Worm (Caenorhabditis elegans): ENCODE data around the gene mltn-3.

The mltn-3 gene

ce11 chrII:13916040-13916439, at the start of gene mltn-3:
Gene mltn-3, plus strand, starts transcription at chrII:13916340.
- TF ChIP-seq unc-130 (GFP tag; optimal IDR thresholded peaks at IDR 0.05) = no peak
- TF ChIP-seq dpl-1 (GFP tag; optimal IDR thresholded peaks at IDR 0.05) = no peak
- TF ChIP-seq T20F7.1 (GFP tag; optimal IDR thresholded peaks at IDR 0.05) = no peak
- no peak for TF ChIP-seq set-16 (GFP tag; IDR thresholded peaks at IDR 0.05)
- no peak for TF ChIP-seq skn-1 (tag; optimal IDR thresholded peaks at IDR 0.05)
- TF ChIP-seq nhr-28 (tag; optimal IDR thresholded peaks at IDR 0.05) = no peak
- no peak for TF ChIP-seq T26A8.4 (GFP tag; IDR thresholded peaks at IDR 0.05)
- no peak for TF ChIP-seq nhr-48 (tag; optimal IDR thresholded peaks at IDR 0.05)
- no peak for TF ChIP-seq ces-1 (GFP tag; optimal IDR thresholded peaks at IDR 0.05)
- no peak for TF ChIP-seq ceh-44 (GFP tag; IDR thresholded peaks at IDR 0.05)
- no peak for TF ChIP-seq F10B5.3 (tag; optimal IDR thresholded peaks at IDR 0.05)
- TF ChIP-seq madf-5 (GFP tag; IDR thresholded peaks at IDR 0.05) = no peak
- no peak for TF ChIP-seq ceh-32 (tag; optimal IDR thresholded peaks at IDR 0.05; ENCODE audit: poor library complexity)
- TF ChIP-seq ZK337.2 (GFP tag; IDR thresholded peaks at IDR 0.05) = no peak
- TF ChIP-seq mes-2 (tag; optimal IDR thresholded peaks at IDR 0.05; ENCODE audit: poor library complexity, severe bottlenecking) = no peak

- peak; percentile 71 for TF ChIP-seq rbr-2 (tag; optimal IDR thresholded peaks at IDR 0.05)
- TF ChIP-seq Y105C5A.15 (GFP tag; IDR thresholded peaks at IDR 0.05) = no peak
- TF ChIP-seq saeg-2 (GFP tag; IDR thresholded peaks at IDR 0.05) = no peak
- no peak for TF ChIP-seq ZK546.5 (tag; optimal IDR thresholded peaks at IDR 0.05)
- TF ChIP-seq snpc-1.2 (GFP tag; IDR thresholded peaks at IDR 0.05) = peak; percentile 54; the same call in 1 of the 2 replicates
- peak in 1 of 2 experiments; percentile 67 for TF ChIP-seq hif-1 (tag; optimal IDR thresholded peaks at IDR 0.05)
- no peak for TF ChIP-seq lir-3 (tag; optimal IDR thresholded peaks at IDR 0.05)
- no peak for TF ChIP-seq Y75B8A.6 (GFP tag; IDR thresholded peaks at IDR 0.05)
- TF ChIP-seq zfp-2 (tag; optimal IDR thresholded peaks at IDR 0.05) = peak; percentile 36
- TF ChIP-seq ztf-7 (tag; optimal IDR thresholded peaks at IDR 0.05) = peak; percentile 3
- peak; percentile 99 for TF ChIP-seq D1046.2 (GFP tag; IDR thresholded peaks at IDR 0.05)
- no peak for TF ChIP-seq gei-8 (GFP tag; optimal IDR thresholded peaks at IDR 0.05)
- no peak for TF ChIP-seq nhr-111 (GFP tag; optimal IDR thresholded peaks at IDR 0.05)
- peak; percentile 98 for TF ChIP-seq hlh-30 (tag; optimal IDR thresholded peaks at IDR 0.05; ENCODE audit: insufficient read depth)
- peak; percentile 56; the same call in 1 of the 2 replicates for TF ChIP-seq zfp-3 (GFP tag; conservative IDR thresholded peaks at IDR 0.05)
- TF ChIP-seq set-16 (GFP tag; IDR thresholded peaks at IDR 0.05) = no peak
- peak; percentile 93 for TF ChIP-seq mes-2 (tag; optimal IDR thresholded peaks at IDR 0.05; ENCODE audit: poor library complexity, severe bottlenecking)
- TF ChIP-seq madf-5 (GFP tag; IDR thresholded peaks at IDR 0.05) = no peak
- TF ChIP-seq nhr-42 (GFP tag; IDR thresholded peaks at IDR 0.05) = peak; percentile 84; the same call in 1 of the 2 replicates
- peak; percentile 51 for TF ChIP-seq duxl-1 (tag; optimal IDR thresholded peaks at IDR 0.05; ENCODE audit: poor library complexity)
- peak; percentile 50 for TF ChIP-seq spr-1 (tag; optimal IDR thresholded peaks at IDR 0.05)
- TF ChIP-seq mxl-2 (GFP tag; conservative IDR thresholded peaks at IDR 0.05) = no peak
- TF ChIP-seq nhr-25 (tag; optimal IDR thresholded peaks at IDR 0.05; ENCODE audit: borderline replicate concordance, insufficient read depth) = peak; percentile 44
- peak; percentile 6 for TF ChIP-seq attf-4 (tag; optimal IDR thresholded peaks at IDR 0.05)
- peak; percentile 77 for TF ChIP-seq aha-1 (tag)
- no peak for TF ChIP-seq tag-97 (GFP tag; IDR thresholded peaks at IDR 0.05)
- no peak for TF ChIP-seq fos-1 (tag; optimal IDR thresholded peaks at IDR 0.05)
- 0 out of 2 replicates have a peak, but pooled peaks have one; percentile 46 for TF ChIP-seq lin-29 (GFP tag; IDR thresholded peaks at IDR 0.05)
- TF ChIP-seq Y5F2A.4 (GFP tag; optimal IDR thresholded peaks at IDR 0.05) = no peak
- TF ChIP-seq daf-19 (GFP tag; conservative IDR thresholded peaks at IDR 0.05) = no peak
- TF ChIP-seq nhr-48 (tag; optimal IDR thresholded peaks at IDR 0.05) = peak; percentile 45
- no peak for TF ChIP-seq R02D3.7 (tag; optimal IDR thresholded peaks at IDR 0.05)
- TF ChIP-seq daf-12 (tag; optimal IDR thresholded peaks at IDR 0.05) = no peak
- no peak for TF ChIP-seq egl-43 (GFP tag; IDR thresholded peaks at IDR 0.05)
- peak; percentile 75 for TF ChIP-seq hlh-11 (tag; optimal IDR thresholded peaks at IDR 0.05)
- peak; percentile 81 for TF ChIP-seq hmg-1.1 (GFP tag; IDR thresholded peaks at IDR 0.05)
- TF ChIP-seq jun-1 (tag; optimal IDR thresholded peaks at IDR 0.05) = peak; percentile 29
Observed at ce11 chrII:13872191-13872889, 43.8 kb upstream of the mltn-3 start, which contains the start of the genes cup-14 and ndub-8. Gene cup-14, minus strand, starts transcription at chrII:13872241. Gene ndub-8, plus strand, starts transcription at chrII:13872869.

Measured in whole organism, L4 larva.